Fruit fly (Drosophila melanogaster) whole organism, embryonic: ENCODE measurements around the gene BthD.
A peak's percentile ranks its signal among the peaks of the same experiment; 100 is the strongest.

Source experiments
- Atf-2 ChIP-seq: fragments of 200-800 bp; sonication (Bioruptor generic); optimal IDR thresholded peaks from 2 replicates; lab custom pipeline; 2016; ENCODE audit warnings: missing biosample characterization, missing genetic modification characterization
- Atf6 ChIP-seq: fragments of 200-800 bp; sonication (Bioruptor generic); IDR thresholded peaks from 2 replicates; pipeline ENCODE4 v1.3.6; 2022; ENCODE audit warnings: missing biosample characterization, missing genetic modification characterization
- Awh ChIP-seq: fragments of 200-800 bp; sonication (Bioruptor generic); IDR thresholded peaks from 2 replicates; pipeline ENCODE4, ENCODE4 v1.3.6; 2022; ENCODE audit warnings: missing biosample characterization, missing genetic modification characterization
- CG10209 ChIP-seq: fragments of 200-800 bp; sonication (Bioruptor generic); optimal IDR thresholded peaks from 3 replicates; lab custom pipeline; 2017; ENCODE audit warnings: missing biosample characterization, mild to moderate bottlenecking, missing genetic modification characterization, missing genetic modification reagents
- CG10267 ChIP-seq: fragments of 200-800 bp; sonication (Bioruptor generic); optimal IDR thresholded peaks from 2 replicates; lab custom pipeline; 2018; ENCODE audit warnings: missing biosample characterization, mild to moderate bottlenecking, missing genetic modification characterization, moderate library complexity
- CG10321 ChIP-seq: fragments of 200-800 bp; sonication (Bioruptor generic); IDR thresholded peaks from 2 replicates; pipeline ENCODE4 v1.3.6; 2022; ENCODE audit warnings: missing biosample characterization, missing genetic modification characterization
- CG12071 ChIP-seq: fragments of 200-800 bp; sonication (Bioruptor generic); optimal IDR thresholded peaks from 3 replicates; lab custom pipeline; 2018; ENCODE audit warnings: missing biosample characterization, mild to moderate bottlenecking, missing genetic modification characterization
- CG12104 ChIP-seq: fragments of 200-800 bp; sonication (Bioruptor generic); optimal IDR thresholded peaks from 3 replicates; lab custom pipeline; 2016; ENCODE audit warnings: missing biosample characterization, missing genetic modification characterization
- CG13296 ChIP-seq: fragments of 200-800 bp; sonication (Bioruptor generic); optimal IDR thresholded peaks from 3 replicates; lab custom pipeline; 2018; ENCODE audit warnings: missing biosample characterization, mild to moderate bottlenecking, missing genetic modification characterization
- CG14014 ChIP-seq: fragments of 200-800 bp; sonication (Bioruptor generic); IDR thresholded peaks from 2 replicates; pipeline ENCODE4 v1.3.6; 2022; ENCODE audit warnings: missing biosample characterization, missing genetic modification characterization
- CG15696 ChIP-seq: fragments of 200-800 bp; sonication (Bioruptor generic); optimal IDR thresholded peaks from 2 replicates; lab custom pipeline; 2019; ENCODE audit warnings: missing biosample characterization, mild to moderate bottlenecking, missing genetic modification characterization, moderate library complexity
- CG18619 ChIP-seq: fragments of 200-800 bp; sonication (Bioruptor generic); optimal IDR thresholded peaks from 3 replicates; lab custom pipeline; 2017; ENCODE audit warnings: missing biosample characterization, mild to moderate bottlenecking, missing genetic modification characterization
- CG2889 ChIP-seq: fragments of 200-800 bp; sonication (Bioruptor generic); IDR thresholded peaks from 3 replicates; pipeline ENCODE4 v1.3.6; 2022; ENCODE audit warnings: missing biosample characterization, missing genetic modification characterization
- CG31224 ChIP-seq: fragments of 200-800 bp; sonication (Bioruptor generic); IDR thresholded peaks from 2 replicates; pipeline ENCODE4 v1.3.6; 2022; ENCODE audit warnings: missing biosample characterization, missing genetic modification characterization
- CG32767 ChIP-seq: fragments of 200-800 bp; sonication (Bioruptor generic); IDR thresholded peaks from 2 replicates; pipeline ENCODE4 v1.3.6; 2022; ENCODE audit warnings: missing biosample characterization, missing genetic modification characterization
- CG3281 ChIP-seq: fragments of 200-800 bp; sonication (Bioruptor generic); optimal IDR thresholded peaks from 3 replicates; lab custom pipeline; 2017; ENCODE audit warnings: missing biosample characterization, mild to moderate bottlenecking, missing genetic modification characterization
- CG8089 ChIP-seq: fragments of 200-800 bp; sonication (Bioruptor generic); optimal IDR thresholded peaks from 3 replicates; lab custom pipeline; 2016; ENCODE audit warnings: missing biosample characterization, missing genetic modification characterization
- CG8290 ChIP-seq, 3 experiments: fragments of 200-800 bp; sonication (Bioruptor generic); optimal IDR thresholded peaks; 2 replicates each; lab custom pipeline; 2016 to 2019; ENCODE audit warnings: missing biosample characterization in 3 of 3, missing genetic modification characterization in 3 of 3, mild to moderate bottlenecking in 2 of 3, moderate library complexity in 1 of 3
- CG8359 ChIP-seq: fragments of 200-800 bp; sonication (Bioruptor generic); optimal IDR thresholded peaks from 2 replicates; lab custom pipeline; 2017; ENCODE audit warnings: missing biosample characterization, mild to moderate bottlenecking, missing genetic modification characterization, borderline replicate concordance
- D19A ChIP-seq: fragments of 200-800 bp; optimal IDR thresholded peaks from 3 replicates; lab custom pipeline; 2019; ENCODE audit warnings: missing biosample characterization, mild to moderate bottlenecking, missing genetic modification characterization, moderate library complexity
- Ets97D ChIP-seq: fragments of 200-800 bp; sonication (Bioruptor generic); optimal IDR thresholded peaks from 3 replicates; lab custom pipeline; 2016; ENCODE audit warnings: missing biosample characterization, missing genetic modification characterization
- Fer1 ChIP-seq: fragments of 200-800 bp; sonication (Bioruptor generic); optimal IDR thresholded peaks from 2 replicates; lab custom pipeline; 2017; ENCODE audit warnings: missing biosample characterization, mild to moderate bottlenecking, missing genetic modification characterization
- Fer2 ChIP-seq: fragments of 200-800 bp; sonication (Bioruptor generic); optimal IDR thresholded peaks from 2 replicates; lab custom pipeline; 2018; ENCODE audit warnings: missing biosample characterization, mild to moderate bottlenecking, missing genetic modification characterization, moderate library complexity
- HHEX ChIP-seq: fragments of 200-800 bp; sonication (Bioruptor generic); optimal IDR thresholded peaks from 3 replicates; lab custom pipeline; 2017; ENCODE audit warnings: missing biosample characterization, mild to moderate bottlenecking, missing genetic modification characterization, missing genetic modification reagents
- HLH3B ChIP-seq: fragments of 200-800 bp; sonication (Bioruptor generic); IDR thresholded peaks from 2 replicates; pipeline ENCODE4 v1.3.6; 2022; ENCODE audit warnings: missing biosample characterization, missing genetic modification characterization
- Med ChIP-seq: fragments of 200-800 bp; sonication (Bioruptor generic); peaks from one replicate; lab custom pipeline; 2016; ENCODE audit warnings: missing biosample characterization, missing genetic modification characterization, mild to moderate bottlenecking, inconsistent platforms, moderate library complexity
- PHDP ChIP-seq: fragments of 200-800 bp; sonication (Bioruptor generic); optimal IDR thresholded peaks from 3 replicates; lab custom pipeline; 2018; ENCODE audit warnings: missing biosample characterization, mild to moderate bottlenecking, missing genetic modification characterization, moderate library complexity
- Stat92E ChIP-seq, 3 experiments: fragments of >200 bp in 2 of 3; fragments of 200-800 bp in 1 of 3; sonication (Bioruptor generic) in 1 of 3; optimal IDR thresholded peaks; 2 replicates each; lab custom pipeline; 2017 to 2019; ENCODE audit warnings: missing biosample characterization in 3 of 3, missing genetic modification characterization in 3 of 3, mild to moderate bottlenecking in 1 of 3, moderate library complexity in 1 of 3
- Taf1 ChIP-seq: fragments of 200-800 bp; sonication (Bioruptor generic); IDR thresholded peaks from 2 replicates; pipeline ENCODE4 v1.3.6; 2022; ENCODE audit warnings: missing biosample characterization, missing genetic modification characterization
- Vsx1 ChIP-seq: fragments of 200-800 bp; sonication (Bioruptor generic); optimal IDR thresholded peaks from 2 replicates; lab custom pipeline; 2017; ENCODE audit warnings: missing biosample characterization, mild to moderate bottlenecking, missing genetic modification characterization, missing genetic modification reagents
- Xrp1 ChIP-seq: fragments of 200-800 bp; sonication (Bioruptor generic); IDR thresholded peaks from 2 replicates; pipeline ENCODE4 v1.3.6; 2022; ENCODE audit warnings: missing biosample characterization, missing genetic modification characterization
- bcd ChIP-seq: fragments of 200-800 bp; sonication (Bioruptor generic); optimal IDR thresholded peaks from 2 replicates; lab custom pipeline; 2017; ENCODE audit warnings: missing biosample characterization, mild to moderate bottlenecking, missing genetic modification characterization
- chinmo ChIP-seq: fragments of 200-800 bp; sonication (Bioruptor generic); IDR thresholded peaks from 4 replicates; pipeline ENCODE4 v1.3.6; 2022; ENCODE audit warnings: missing biosample characterization, missing genetic modification characterization; ENCODE audit not compliant: partially characterized antibody
- dmrt11E ChIP-seq: fragments of 200-800 bp; sonication (Bioruptor generic); optimal IDR thresholded peaks from 3 replicates; lab custom pipeline; 2018; ENCODE audit warnings: missing biosample characterization, mild to moderate bottlenecking, missing genetic modification characterization, moderate library complexity
- gcm ChIP-seq: fragments of 200-800 bp; sonication (Bioruptor generic); optimal IDR thresholded peaks from 2 replicates; lab custom pipeline; 2019; ENCODE audit warnings: missing biosample characterization, mild to moderate bottlenecking, missing genetic modification characterization, moderate library complexity
- grn ChIP-seq: fragments of 200-800 bp; sonication (Bioruptor generic); optimal IDR thresholded peaks from 3 replicates; lab custom pipeline; 2017; ENCODE audit warnings: missing biosample characterization, missing genetic modification characterization
- hbn ChIP-seq: fragments of 200-800 bp; sonication (Bioruptor generic); IDR thresholded peaks from 2 replicates; pipeline ENCODE4 v1.3.6; 2022; ENCODE audit warnings: missing biosample characterization, missing genetic modification characterization; ENCODE audit not compliant: partially characterized antibody
- jigr1 ChIP-seq: fragments of 200-800 bp; sonication (Bioruptor generic); IDR thresholded peaks from 3 replicates; pipeline ENCODE4 v1.3.6; 2022; ENCODE audit warnings: missing biosample characterization, missing genetic modification characterization
- nerfin-1 ChIP-seq: fragments of 200-800 bp; sonication (Bioruptor generic); optimal IDR thresholded peaks from 3 replicates; lab custom pipeline; 2019; ENCODE audit warnings: missing biosample characterization, mild to moderate bottlenecking, missing genetic modification characterization, moderate library complexity
- nmo ChIP-seq: fragments of 200-800 bp; sonication (Bioruptor generic); optimal IDR thresholded peaks from 2 replicates; lab custom pipeline; 2018; ENCODE audit warnings: missing biosample characterization, mild to moderate bottlenecking, missing genetic modification characterization, moderate library complexity
- pzg ChIP-seq: fragments of 200-800 bp; sonication (Bioruptor generic); optimal IDR thresholded peaks from 3 replicates; lab custom pipeline; 2018; ENCODE audit warnings: missing biosample characterization, mild to moderate bottlenecking, missing genetic modification characterization, moderate library complexity
- schlank ChIP-seq: fragments of 200-800 bp; sonication (Bioruptor generic); optimal IDR thresholded peaks from 2 replicates; lab custom pipeline; 2018; ENCODE audit warnings: missing biosample characterization, mild to moderate bottlenecking, missing genetic modification characterization
- shn ChIP-seq: fragments of 200-800 bp; sonication (Bioruptor generic); optimal IDR thresholded peaks from 3 replicates; lab custom pipeline; 2016; ENCODE audit warnings: missing biosample characterization, missing genetic modification characterization
- sob ChIP-seq: fragments of 200-800 bp; sonication (Bioruptor generic); IDR thresholded peaks from 2 replicates; pipeline ENCODE4 v1.3.6; 2022; ENCODE audit warnings: missing biosample characterization, missing genetic modification characterization
- tap ChIP-seq: fragments of 200-800 bp; optimal IDR thresholded peaks from 3 replicates; lab custom pipeline; 2019; ENCODE audit warnings: missing biosample characterization, mild to moderate bottlenecking, missing genetic modification characterization, moderate library complexity
- usp ChIP-seq: fragments of >200 bp; optimal IDR thresholded peaks from 2 replicates; lab custom pipeline; 2017; ENCODE audit warnings: missing biosample characterization, missing genetic modification characterization
- vvl ChIP-seq: fragments of 200-800 bp; sonication (Bioruptor generic); IDR thresholded peaks from 2 replicates; pipeline ENCODE4 v1.3.6; 2022; ENCODE audit warnings: missing biosample characterization, missing genetic modification characterization
- wdn ChIP-seq: fragments of 200-800 bp; sonication (Bioruptor generic); IDR thresholded peaks from 2 replicates; pipeline ENCODE4 v1.3.6; 2022; ENCODE audit warnings: missing biosample characterization, missing genetic modification characterization
- wek ChIP-seq: fragments of 200-800 bp; sonication (Bioruptor generic); optimal IDR thresholded peaks from 3 replicates; lab custom pipeline; 2018; ENCODE audit warnings: missing biosample characterization, mild to moderate bottlenecking, missing genetic modification characterization, moderate library complexity

The BthD gene

DNA sequence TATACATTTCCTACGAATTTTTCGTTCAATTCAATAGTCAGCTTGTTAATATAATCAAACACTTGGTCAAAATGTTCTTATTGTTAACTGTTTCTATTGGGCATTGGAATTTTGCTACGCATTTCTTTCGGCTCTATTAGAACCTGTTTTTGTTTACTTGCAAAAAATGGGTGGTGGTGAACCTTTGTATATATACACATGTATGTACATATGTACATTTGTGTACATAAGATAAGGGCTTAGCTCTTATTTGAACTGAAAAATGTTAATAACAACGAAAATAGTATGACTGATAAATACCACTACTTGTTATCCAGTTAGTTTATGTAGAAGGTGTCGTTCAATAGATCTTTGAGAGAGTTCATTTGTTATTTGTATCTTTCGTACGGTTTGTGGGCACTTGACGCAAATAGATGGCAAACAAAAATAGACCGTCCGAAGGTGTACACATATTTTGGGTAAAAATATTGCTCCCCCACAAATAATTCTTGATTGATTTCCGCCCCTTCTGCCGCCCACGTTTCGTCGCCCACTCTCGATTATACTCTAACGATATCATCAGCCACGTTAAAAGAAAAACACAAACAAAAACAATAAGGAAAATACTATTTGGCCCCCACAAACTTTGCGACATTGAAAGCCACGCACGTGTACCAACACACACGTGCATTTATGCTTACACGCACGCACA lies 14.1 kb downstream of the BthD start (continued):
- TF ChIP-seq nerfin-1 (tag; lab: Kevin White, UChicago) = no peak
- no peak for TF ChIP-seq HLH3B (GFP tag; lab: Robert Waterston, UW)
- no peak for TF ChIP-seq Taf1 (GFP tag; lab: Robert Waterston, UW)
- TF ChIP-seq wek (GFP tag; lab: Kevin White, UChicago) = peak; percentile 46
- peak; percentile 67; the same call in 1 of the 2 replicates for TF ChIP-seq Atf6 (GFP tag; lab: Robert Waterston, UW)
- TF ChIP-seq pzg = no peak
- TF ChIP-seq CG12104 (GFP tag; lab: Kevin White, UChicago) = no peak
- no peak for TF ChIP-seq Ets97D
- TF ChIP-seq gcm (GFP tag; lab: Kevin White, UChicago) = no peak
- no peak for TF ChIP-seq Stat92E (GFP tag; optimal IDR thresholded peaks at IDR 0.05; lab: Kevin White, UChicago)
- TF ChIP-seq CG3281 (GFP tag; lab: Kevin White, UChicago) = peak; percentile 64
- TF ChIP-seq CG10321 (GFP tag; lab: Robert Waterston, UW) = no peak
- no peak for TF ChIP-seq CG2889
- peak; percentile 36 for TF ChIP-seq Xrp1 (GFP tag; lab: Robert Waterston, UW)
- no peak for TF ChIP-seq bcd
- peak; percentile 67 for TF ChIP-seq schlank (tag; lab: Kevin White, UChicago)
- TF ChIP-seq tap = no peak
- TF ChIP-seq CG14014 (GFP tag; lab: Robert Waterston, UW) = peak; percentile 48; the same call in 1 of the 2 replicates
- TF ChIP-seq Fer1 (GFP tag; lab: Kevin White, UChicago) = peak; percentile 71
- peak; percentile 3 for TF ChIP-seq Vsx1 (GFP tag; lab: Kevin White, UChicago)
- TF ChIP-seq Med (GFP tag; lab: Kevin White, UChicago) = peak; percentile 62
- peak; percentile 33 for TF ChIP-seq CG13296 (GFP tag; lab: Kevin White, UChicago)
- TF ChIP-seq shn (GFP tag; lab: Kevin White, UChicago) = no peak
- peak; percentile 64 for TF ChIP-seq Fer2
- no peak for TF ChIP-seq CG31224 (GFP tag; lab: Robert Waterston, UW)
- TF ChIP-seq HHEX (GFP tag; lab: Kevin White, UChicago) = peak; percentile 61
- no peak for TF ChIP-seq CG18619 (GFP tag; lab: Kevin White, UChicago)
- peak; percentile 55 for TF ChIP-seq CG12071 (GFP tag; lab: Kevin White, UChicago)
- TF ChIP-seq vvl (GFP tag; lab: Robert Waterston, UW) = no peak
- TF ChIP-seq D19A (tag; lab: Kevin White, UChicago) = no peak
- peak; percentile 73; the same call in 1 of the 4 replicates for TF ChIP-seq chinmo (GFP tag; lab: Robert Waterston, UW)
- peak; percentile 7 for TF ChIP-seq grn (GFP tag; lab: Kevin White, UChicago)
- no peak for TF ChIP-seq Atf-2 (GFP tag; lab: Kevin White, UChicago)
- no peak for TF ChIP-seq nmo (GFP tag; lab: Kevin White, UChicago)
- TF ChIP-seq jigr1 = no peak
- peak; percentile 14 for TF ChIP-seq dmrt11E (tag; lab: Kevin White, UChicago)
- TF ChIP-seq Awh (GFP tag; lab: Robert Waterston, UW) = no peak
- TF ChIP-seq PHDP = peak; percentile 48
- TF ChIP-seq wdn = no peak
- peak; percentile 49 for TF ChIP-seq CG10209
- no peak for TF ChIP-seq usp
- no peak for TF ChIP-seq CG8359 (GFP tag; lab: Kevin White, UChicago)
- TF ChIP-seq sob = no peak
- no peak; the same call in 1 of the 2 replicates for TF ChIP-seq CG32767 (GFP tag; lab: Robert Waterston, UW)
- peak; percentile 68 for TF ChIP-seq CG15696 (tag; lab: Kevin White, UChicago)
- TF ChIP-seq CG8290 (GFP tag; optimal IDR thresholded peaks at IDR 0.05; lab: Kevin White, UChicago) = no peak
- TF ChIP-seq CG8290 (tag; optimal IDR thresholded peaks at IDR 0.05; lab: Kevin White, UChicago) = peak in 1 of 2 experiments; percentile 84
- no peak for TF ChIP-seq hbn (GFP tag; lab: Robert Waterston, UW)
- no peak for TF ChIP-seq CG10267 (tag; lab: Kevin White, UChicago)
- TF ChIP-seq CG8089 (GFP tag; lab: Kevin White, UChicago) = no peak
